Worm (Caenorhabditis elegans): ENCODE results near the gene C33F10.1.
A peak's percentile ranks its signal among the peaks of the same experiment; 100 is the strongest.

Gene C33F10.1

ce11 chrII:4874335-4874861, 39.6 kb downstream of the C33F10.1 start, which contains the start of gene F11G11.15:
Gene F11G11.15 (plus strand): TSS chrII:4874845.
- TF ChIP-seq nhr-6 (tag; optimal IDR thresholded peaks at IDR 0.05) (no peak), ZK546.5 (tag; optimal IDR thresholded peaks at IDR 0.05) (no peak), ztf-11 (tag; optimal IDR thresholded peaks at IDR 0.05) (no peak), fos-1 (tag; optimal IDR thresholded peaks at IDR 0.05) (no peak), R02D3.7 (tag; optimal IDR thresholded peaks at IDR 0.05) (no peak), nhr-21 (tag; optimal IDR thresholded peaks at IDR 0.05) (peak; percentile 32), lin-13 (GFP tag; optimal IDR thresholded peaks at IDR 0.05) (no peak), nhr-25 (tag; optimal IDR thresholded peaks at IDR 0.05) (peak; percentile 40), skn-1 (tag; optimal IDR thresholded peaks at IDR 0.05) (no peak), blmp-1 (tag; optimal IDR thresholded peaks at IDR 0.05; ENCODE audit: insufficient read depth) (peak; percentile 63)

DNA sequence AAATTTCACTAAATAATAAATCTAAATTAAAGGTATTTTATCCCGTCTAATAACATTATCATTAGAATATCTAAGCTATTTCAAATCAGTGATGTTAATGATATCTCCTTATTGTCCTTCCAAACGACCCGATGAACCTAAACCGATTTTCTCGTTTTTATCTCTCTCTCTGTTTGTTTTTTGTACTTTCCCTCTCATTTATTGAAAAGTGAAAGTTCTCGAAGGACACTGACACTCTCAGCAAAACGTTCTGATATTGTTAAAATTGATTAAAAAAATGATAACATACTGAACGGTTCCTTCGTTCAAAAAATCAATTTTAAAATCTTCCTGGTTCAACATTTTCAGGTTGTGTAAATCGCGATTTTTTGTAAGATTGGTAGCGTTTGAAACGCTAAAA, 41.3 kb downstream of the C33F10.1 start, which contains the start of gene F11G11.13:
Gene F11G11.13, minus strand, starts transcription at position 89 of the 400 bp plus-strand sequence.
- peak; percentile 15 for TF ChIP-seq nhr-25 (tag; optimal IDR thresholded peaks at IDR 0.05)
- TF ChIP-seq sem-4 (tag; optimal IDR thresholded peaks at IDR 0.05): peak; percentile 33
- peak; percentile 15 for TF ChIP-seq sma-9 (GFP tag; optimal IDR thresholded peaks at IDR 0.05)
- TF ChIP-seq sma-9 (tag; optimal IDR thresholded peaks at IDR 0.05): no peak
- peak; percentile 21 for TF ChIP-seq nhr-21 (tag; optimal IDR thresholded peaks at IDR 0.05)
- no peak for TF ChIP-seq lin-13 (GFP tag; optimal IDR thresholded peaks at IDR 0.05)
- TF ChIP-seq R02D3.7 (tag; optimal IDR thresholded peaks at IDR 0.05): no peak
- peak; percentile 97 for TF ChIP-seq blmp-1 (tag; optimal IDR thresholded peaks at IDR 0.05; ENCODE audit: insufficient read depth)

- TF ChIP-seq ZK546.5 (tag; optimal IDR thresholded peaks at IDR 0.05): no peak
- no peak for TF ChIP-seq nhr-129 (tag; optimal IDR thresholded peaks at IDR 0.05)
- TF ChIP-seq skn-1 (tag; optimal IDR thresholded peaks at IDR 0.05): peak; percentile 46
- TF ChIP-seq fos-1 (tag; optimal IDR thresholded peaks at IDR 0.05): peak; percentile 61
- TF ChIP-seq ztf-4 (tag; optimal IDR thresholded peaks at IDR 0.05): no peak
- no peak for TF ChIP-seq elt-1 (tag; optimal IDR thresholded peaks at IDR 0.05)
- TF ChIP-seq nhr-23 (tag; optimal IDR thresholded peaks at IDR 0.05): no peak
Measured at ce11 chrII:4879629-4880028, 44.8 kb downstream of the C33F10.1 start, which contains the start of gene gst-6. Gene gst-6 (plus strand): TSS chrII:4879891.

- TF ChIP-seq nhr-21 (tag; optimal IDR thresholded peaks at IDR 0.05) (no peak), nhr-6 (tag; optimal IDR thresholded peaks at IDR 0.05) (no peak), Y55F3AM.14 (GFP tag; optimal IDR thresholded peaks at IDR 0.05) (no peak), nhr-12 (tag; optimal IDR thresholded peaks at IDR 0.05) (no peak), gmeb-1 (tag; optimal IDR thresholded peaks at IDR 0.05) (peak; percentile 6), mdl-1 (tag; optimal IDR thresholded peaks at IDR 0.05) (no peak), aly-2 (tag; optimal IDR thresholded peaks at IDR 0.05) (no peak), sma-9 (GFP tag; optimal IDR thresholded peaks at IDR 0.05) (peak; percentile 75), sma-9 (tag; optimal IDR thresholded peaks at IDR 0.05) (no peak), zag-1 (tag; optimal IDR thresholded peaks at IDR 0.05) (no peak), skn-1 (tag; optimal IDR thresholded peaks at IDR 0.05) (peak; percentile 94), nhr-25 (tag; optimal IDR thresholded peaks at IDR 0.05) (peak; percentile 62), mbf-1 (tag; optimal IDR thresholded peaks at IDR 0.05) (no peak), C34F6.9 (tag; optimal IDR thresholded peaks at IDR 0.05) (peak; percentile 1), crh-2 (tag; optimal IDR thresholded peaks at IDR 0.05) (peak; percentile 21), nhr-129 (tag; optimal IDR thresholded peaks at IDR 0.05) (peak; percentile 26), ama-1 (optimal IDR thresholded peaks at IDR 0.05) (no peak), fos-1 (tag; optimal IDR thresholded peaks at IDR 0.05) (peak; percentile 64), unc-55 (GFP tag; optimal IDR thresholded peaks at IDR 0.05) (peak; percentile 15), F13H6.1 (tag; optimal IDR thresholded peaks at IDR 0.05) (peak; percentile 23), sma-3 (GFP tag; optimal IDR thresholded peaks at IDR 0.05) (peak; percentile 61), nhr-11 (tag; optimal IDR thresholded peaks at IDR 0.05) (no peak)
Measured at ce11 chrII:4881727-4882126, 46.9 kb downstream of the C33F10.1 start, which contains the start of gene gst-7. Gene gst-7 (plus strand): TSS chrII:4882062.

DNA sequence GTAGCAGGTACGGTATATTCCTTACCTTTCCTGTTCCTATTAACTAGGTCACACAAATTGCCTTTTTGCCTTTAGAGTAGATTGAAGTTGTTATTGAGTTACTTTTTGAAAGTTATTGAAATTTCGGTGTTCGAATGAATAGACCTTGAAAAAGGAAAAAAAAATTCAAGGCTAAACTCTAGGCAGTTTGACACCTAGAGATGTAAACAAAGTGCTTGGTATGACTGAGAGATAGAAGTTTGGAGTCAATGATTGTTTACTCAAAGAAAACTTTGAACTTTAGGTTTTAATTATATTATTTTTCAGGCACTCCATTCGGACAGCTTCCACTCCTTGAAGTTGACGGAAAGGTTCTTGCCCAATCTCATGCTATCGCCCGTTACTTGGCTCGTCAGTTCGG, 47.7 kb downstream of the C33F10.1 start:
- TF ChIP-seq ceh-82 (tag; optimal IDR thresholded peaks at IDR 0.05) (no peak), nhr-129 (tag; optimal IDR thresholded peaks at IDR 0.05) (no peak), ztf-1 (GFP tag; conservative IDR thresholded peaks at IDR 0.05) (no peak), alr-1 (tag; optimal IDR thresholded peaks at IDR 0.05) (no peak), nhr-6 (tag; optimal IDR thresholded peaks at IDR 0.05) (no peak), F13H6.1 (tag; optimal IDR thresholded peaks at IDR 0.05) (no peak), unc-55 (GFP tag; optimal IDR thresholded peaks at IDR 0.05) (no peak), ama-1 (optimal IDR thresholded peaks at IDR 0.05) (no peak), nhr-77 (tag; optimal IDR thresholded peaks at IDR 0.05) (no peak), nhr-25 (tag; optimal IDR thresholded peaks at IDR 0.05) (peak; percentile 38), blmp-1 (tag; optimal IDR thresholded peaks at IDR 0.05; ENCODE audit: insufficient read depth) (no peak), crh-2 (tag; optimal IDR thresholded peaks at IDR 0.05) (peak; percentile 1), peb-1 (tag; optimal IDR thresholded peaks at IDR 0.05) (no peak), nhr-21 (tag; optimal IDR thresholded peaks at IDR 0.05) (no peak), aly-2 (tag; optimal IDR thresholded peaks at IDR 0.05) (no peak)
